Worm (Caenorhabditis elegans): ENCODE data around the gene F42E8.1.

The F42E8.1 gene

ce11 chrV:13070278-13070677, 8.3 kb downstream of the F42E8.1 start:
- TF ChIP-seq sma-9 (GFP tag; optimal IDR thresholded peaks at IDR 0.05) (no peak), sma-9 (tag; optimal IDR thresholded peaks at IDR 0.05) (no peak), snpc-4 (tag; optimal IDR thresholded peaks at IDR 0.05) (no peak), nhr-6 (tag; optimal IDR thresholded peaks at IDR 0.05) (no peak), ama-1 (optimal IDR thresholded peaks at IDR 0.05) (no peak), ztf-1 (GFP tag; conservative IDR thresholded peaks at IDR 0.05) (no peak), nhr-21 (tag; optimal IDR thresholded peaks at IDR 0.05) (no peak), blmp-1 (tag; optimal IDR thresholded peaks at IDR 0.05; ENCODE audit: insufficient read depth) (no peak), mbf-1 (tag; optimal IDR thresholded peaks at IDR 0.05) (no peak), ztf-4 (tag; optimal IDR thresholded peaks at IDR 0.05) (no peak)

- no peak for TF ChIP-seq nhr-23 (tag; optimal IDR thresholded peaks at IDR 0.05)
- TF ChIP-seq lsy-2 (tag; optimal IDR thresholded peaks at IDR 0.05) = no peak
- TF ChIP-seq lin-11 (tag; optimal IDR thresholded peaks at IDR 0.05) = no peak
- TF ChIP-seq ztf-4 (tag; optimal IDR thresholded peaks at IDR 0.05) = no peak
- no peak for TF ChIP-seq elt-1 (tag; optimal IDR thresholded peaks at IDR 0.05)
- TF ChIP-seq nhr-21 (tag; optimal IDR thresholded peaks at IDR 0.05) = no peak
- no peak for TF ChIP-seq sem-4 (tag; optimal IDR thresholded peaks at IDR 0.05)
- TF ChIP-seq unc-55 (GFP tag; optimal IDR thresholded peaks at IDR 0.05) = no peak
- TF ChIP-seq ceh-16 (tag; optimal IDR thresholded peaks at IDR 0.05) = no peak
- TF ChIP-seq skn-1 (tag; optimal IDR thresholded peaks at IDR 0.05) = no peak
- TF ChIP-seq peb-1 (tag; optimal IDR thresholded peaks at IDR 0.05) = no peak
- TF ChIP-seq blmp-1 (tag; optimal IDR thresholded peaks at IDR 0.05; ENCODE audit: insufficient read depth) = no peak
- TF ChIP-seq nhr-6 (tag; optimal IDR thresholded peaks at IDR 0.05) = no peak
- no peak for TF ChIP-seq ztf-1 (GFP tag; conservative IDR thresholded peaks at IDR 0.05)
- TF ChIP-seq lin-39 (tag; optimal IDR thresholded peaks at IDR 0.05) = no peak
These were observed 9.1 kb downstream of the F42E8.1 start, which contains the start of gene C34B4.3 for ce11 chrV:13071052-13071451. C34B4.3 (minus strand) TSS chrV:13071152.

DNA sequence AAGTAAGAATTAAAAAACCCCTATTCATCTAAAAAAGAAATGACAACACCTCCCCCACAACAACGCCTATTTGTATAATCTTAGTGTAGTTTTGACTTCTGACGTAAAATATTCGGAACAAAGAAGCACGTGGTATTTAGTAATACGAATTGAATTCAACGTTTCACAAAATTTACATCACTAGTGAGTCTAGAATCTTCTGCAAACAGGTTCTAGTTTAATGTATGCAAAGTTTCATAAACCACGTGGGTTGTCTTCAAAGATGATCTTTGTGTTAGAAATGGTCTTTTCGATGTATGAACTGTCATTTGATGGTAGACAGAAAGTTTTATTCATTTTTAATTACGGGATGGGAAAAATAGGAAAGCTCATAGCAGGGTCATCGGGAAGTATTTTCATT, 11.2 kb downstream of the F42E8.1 start:
- TF ChIP-seq ztf-4 (tag; optimal IDR thresholded peaks at IDR 0.05) = no peak
- TF ChIP-seq nhr-25 (tag; optimal IDR thresholded peaks at IDR 0.05) = peak; percentile 51

DNA sequence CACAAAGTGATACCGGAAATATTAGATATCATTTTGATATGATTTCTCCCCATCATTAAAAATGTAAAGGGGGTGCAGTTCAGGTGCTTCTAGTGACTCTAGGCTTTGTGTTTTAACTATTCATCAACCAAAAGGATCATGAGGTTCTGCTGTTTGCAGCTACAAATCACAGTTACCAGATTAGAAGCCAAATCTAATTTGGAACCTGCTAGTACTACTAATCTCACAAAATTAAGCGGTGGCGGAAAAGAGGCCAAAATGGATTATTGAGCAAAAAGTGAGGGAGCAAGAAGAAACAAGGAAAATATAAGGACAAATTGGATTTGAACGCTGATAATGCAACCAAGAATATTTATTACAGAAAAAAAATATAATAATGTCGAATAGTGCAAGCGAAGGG, 12.2 kb downstream of the F42E8.1 start:
- TF ChIP-seq sma-3 (GFP tag; optimal IDR thresholded peaks at IDR 0.05) (no peak), sem-4 (tag; optimal IDR thresholded peaks at IDR 0.05) (no peak), mbf-1 (tag; optimal IDR thresholded peaks at IDR 0.05) (no peak), unc-62 (GFP tag; optimal IDR thresholded peaks at IDR 0.05) (no peak), snpc-4 (tag; optimal IDR thresholded peaks at IDR 0.05) (no peak), lin-11 (tag; optimal IDR thresholded peaks at IDR 0.05) (no peak), nhr-237 (tag; optimal IDR thresholded peaks at IDR 0.05) (no peak), nhr-23 (tag; optimal IDR thresholded peaks at IDR 0.05) (no peak), zag-1 (tag; optimal IDR thresholded peaks at IDR 0.05) (no peak), lsy-2 (tag; optimal IDR thresholded peaks at IDR 0.05) (no peak), peb-1 (tag; optimal IDR thresholded peaks at IDR 0.05) (no peak), lin-39 (tag; optimal IDR thresholded peaks at IDR 0.05) (no peak), aly-2 (tag; optimal IDR thresholded peaks at IDR 0.05) (no peak), egl-27 (tag; optimal IDR thresholded peaks at IDR 0.05) (no peak)

ce11 chrV:13075432-13075831, 13.5 kb downstream of the F42E8.1 start:
- no peak for TF ChIP-seq Y55F3AM.14 (GFP tag; optimal IDR thresholded peaks at IDR 0.05)
- TF ChIP-seq peb-1 (tag; optimal IDR thresholded peaks at IDR 0.05) = no peak
- TF ChIP-seq nhr-25 (tag; optimal IDR thresholded peaks at IDR 0.05) = no peak
- no peak for TF ChIP-seq elt-3 (tag; optimal IDR thresholded peaks at IDR 0.05)

DNA sequence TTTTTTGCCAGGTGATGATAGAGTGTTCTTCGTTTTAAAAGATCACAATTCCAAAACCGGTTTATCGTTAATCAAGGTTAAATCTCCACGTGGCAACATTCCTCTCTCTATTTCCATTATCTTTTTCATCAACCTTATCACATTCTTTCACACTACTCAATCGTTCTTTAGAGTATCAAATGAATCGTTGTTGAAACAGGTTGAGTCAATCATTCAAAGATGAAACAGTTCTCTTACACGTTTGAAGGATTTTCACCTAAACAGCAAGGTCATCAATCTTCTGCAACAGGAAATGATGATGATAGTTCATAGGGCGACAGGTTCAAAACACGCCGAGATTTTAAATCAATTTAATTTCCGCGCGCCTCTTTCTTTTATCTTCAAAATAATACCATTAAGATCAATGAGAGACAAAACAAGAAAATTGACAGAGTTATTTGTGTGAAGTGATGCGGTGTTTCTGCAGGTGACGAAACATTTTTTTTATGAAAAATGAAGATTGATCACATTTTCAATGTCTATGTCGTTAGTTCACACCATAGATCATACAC, 19.3 kb downstream of the F42E8.1 start:
- TF ChIP-seq nhr-10 (tag; optimal IDR thresholded peaks at IDR 0.05) (peak; percentile 38), sma-9 (GFP tag; optimal IDR thresholded peaks at IDR 0.05) (peak; percentile 98), sma-9 (tag; optimal IDR thresholded peaks at IDR 0.05) (peak; percentile 51), nhr-12 (tag; optimal IDR thresholded peaks at IDR 0.05) (no peak), gmeb-1 (tag; optimal IDR thresholded peaks at IDR 0.05) (peak; percentile 49), aly-2 (tag; optimal IDR thresholded peaks at IDR 0.05) (no peak), sem-4 (tag; optimal IDR thresholded peaks at IDR 0.05) (no peak), F13H6.1 (tag; optimal IDR thresholded peaks at IDR 0.05) (peak; percentile 69), ceh-82 (tag; optimal IDR thresholded peaks at IDR 0.05) (no peak), C34F6.9 (tag; optimal IDR thresholded peaks at IDR 0.05) (peak; percentile 37), unc-39 (tag; optimal IDR thresholded peaks at IDR 0.05) (no peak), lin-39 (tag; optimal IDR thresholded peaks at IDR 0.05) (no peak), lsy-2 (tag; optimal IDR thresholded peaks at IDR 0.05) (peak in 1 of 2 experiments; percentile 61), snpc-4 (tag; optimal IDR thresholded peaks at IDR 0.05) (no peak), mab-5 (tag; optimal IDR thresholded peaks at IDR 0.05) (peak; percentile 77), nhr-129 (tag; optimal IDR thresholded peaks at IDR 0.05) (peak; percentile 67), egl-27 (tag; optimal IDR thresholded peaks at IDR 0.05) (peak; percentile 92), fos-1 (tag; optimal IDR thresholded peaks at IDR 0.05) (peak; percentile 74), ztf-4 (tag; optimal IDR thresholded peaks at IDR 0.05) (peak; percentile 62), ZK546.5 (tag; optimal IDR thresholded peaks at IDR 0.05) (no peak), nhr-21 (tag; optimal IDR thresholded peaks at IDR 0.05) (peak; percentile 98), mdl-1 (tag; optimal IDR thresholded peaks at IDR 0.05) (peak; percentile 75 to 89), blmp-1 (tag; optimal IDR thresholded peaks at IDR 0.05; ENCODE audit: insufficient read depth) (peak; percentile 87), ceh-16 (tag; optimal IDR thresholded peaks at IDR 0.05) (peak; percentile 80)
